Fruit fly (Drosophila melanogaster) whole organism, embryonic: Measurements from ENCODE around the gene Rrp1.

Experiments used
- Ada2b ChIP-seq: fragments of 200-800 bp; sonication (Bioruptor generic); IDR thresholded peaks from 2 replicates; pipeline ENCODE4 v1.3.6; 2022; ENCODE audit warnings: missing biosample characterization, missing genetic modification characterization
- Atf3 ChIP-seq: fragments of 200-800 bp; sonication (Bioruptor generic); optimal IDR thresholded peaks from 3 replicates; lab custom pipeline; 2016; ENCODE audit warnings: missing biosample characterization, missing genetic modification characterization
- Atf6 ChIP-seq: fragments of 200-800 bp; sonication (Bioruptor generic); IDR thresholded peaks from 2 replicates; pipeline ENCODE4 v1.3.6; 2022; ENCODE audit warnings: missing biosample characterization, missing genetic modification characterization
- CG10274 ChIP-seq: fragments of 200-800 bp; sonication (Bioruptor generic); optimal IDR thresholded peaks from 3 replicates; lab custom pipeline; 2017; ENCODE audit warnings: missing biosample characterization, mild to moderate bottlenecking, missing genetic modification characterization
- CG10321 ChIP-seq: fragments of 200-800 bp; sonication (Bioruptor generic); IDR thresholded peaks from 2 replicates; pipeline ENCODE4 v1.3.6; 2022; ENCODE audit warnings: missing biosample characterization, missing genetic modification characterization
- CG10654 ChIP-seq: fragments of 200-800 bp; sonication (Bioruptor generic); optimal IDR thresholded peaks from 2 replicates; lab custom pipeline; 2016; ENCODE audit warnings: missing biosample characterization, missing genetic modification characterization
- CG12744 ChIP-seq: fragments of 200-800 bp; sonication (Bioruptor generic); optimal IDR thresholded peaks from 2 replicates; lab custom pipeline; 2016; ENCODE audit warnings: missing biosample characterization, missing genetic modification characterization
- CG14710 ChIP-seq: fragments of 200-800 bp; sonication (Bioruptor generic); optimal IDR thresholded peaks from 3 replicates; lab custom pipeline; 2019; ENCODE audit warnings: missing biosample characterization, mild to moderate bottlenecking, missing genetic modification characterization, moderate library complexity
- CG15479 ChIP-seq: fragments of 200-800 bp; sonication (Bioruptor generic); optimal IDR thresholded peaks from 3 replicates; lab custom pipeline; 2019; ENCODE audit warnings: missing biosample characterization, mild to moderate bottlenecking, missing genetic modification characterization, moderate library complexity
- CG1832 ChIP-seq: fragments of 200-800 bp; sonication (Bioruptor generic); optimal IDR thresholded peaks from 2 replicates; lab custom pipeline; 2017; ENCODE audit warnings: missing biosample characterization, mild to moderate bottlenecking, missing genetic modification characterization, inconsistent platforms
- CG18619 ChIP-seq: fragments of 200-800 bp; sonication (Bioruptor generic); optimal IDR thresholded peaks from 3 replicates; lab custom pipeline; 2017; ENCODE audit warnings: missing biosample characterization, mild to moderate bottlenecking, missing genetic modification characterization
- CG3065 ChIP-seq: fragments of 200-800 bp; sonication (Bioruptor generic); optimal IDR thresholded peaks from 2 replicates; lab custom pipeline; 2016; ENCODE audit warnings: missing biosample characterization, missing genetic modification characterization
- CG31224 ChIP-seq: fragments of 200-800 bp; sonication (Bioruptor generic); IDR thresholded peaks from 2 replicates; pipeline ENCODE4 v1.3.6; 2022; ENCODE audit warnings: missing biosample characterization, missing genetic modification characterization
- CG33557 ChIP-seq: fragments of 200-800 bp; sonication (Bioruptor generic); optimal IDR thresholded peaks from 2 replicates; lab custom pipeline; 2019; ENCODE audit warnings: missing biosample characterization, mild to moderate bottlenecking, missing genetic modification characterization, moderate library complexity
- CG43689 ChIP-seq: fragments of 200-800 bp; sonication (Bioruptor generic); IDR thresholded peaks from 2 replicates; pipeline ENCODE4 v1.3.6; 2022; ENCODE audit warnings: missing biosample characterization, missing genetic modification characterization
- CG6689 ChIP-seq: fragments of 200-800 bp; sonication (Bioruptor generic); IDR thresholded peaks from 2 replicates; pipeline ENCODE4 v1.3.6; 2022; ENCODE audit warnings: missing biosample characterization, missing genetic modification characterization
- CG7357 ChIP-seq: fragments of 200-800 bp; sonication (Bioruptor generic); IDR thresholded peaks from 3 replicates; pipeline ENCODE4 v1.3.6; 2022; ENCODE audit warnings: missing biosample characterization, missing genetic modification characterization
- CG8290 ChIP-seq, 3 experiments: fragments of 200-800 bp; sonication (Bioruptor generic); optimal IDR thresholded peaks; 2 replicates each; lab custom pipeline; 2016 to 2019; ENCODE audit warnings: missing biosample characterization in 3 of 3, missing genetic modification characterization in 3 of 3, mild to moderate bottlenecking in 2 of 3, moderate library complexity in 1 of 3
- H2.0 ChIP-seq: fragments of 200-800 bp; sonication (Bioruptor generic); IDR thresholded peaks from 2 replicates; pipeline ENCODE4 v1.3.6; 2022; ENCODE audit warnings: missing biosample characterization, missing genetic modification characterization
- HmgZ ChIP-seq: fragments of 200-800 bp; sonication (Bioruptor generic); optimal IDR thresholded peaks from 2 replicates; lab custom pipeline; 2018; ENCODE audit warnings: missing biosample characterization, mild to moderate bottlenecking, missing genetic modification characterization
- MBD-R2 ChIP-seq: fragments of 200-800 bp; sonication (Bioruptor generic); IDR thresholded peaks from 2 replicates; pipeline ENCODE4 v1.3.6; 2022; ENCODE audit warnings: missing biosample characterization, missing genetic modification characterization
- NfI ChIP-seq: fragments of 200-800 bp; sonication (Bioruptor generic); optimal IDR thresholded peaks from 3 replicates; lab custom pipeline; 2018; ENCODE audit warnings: missing biosample characterization, mild to moderate bottlenecking, missing genetic modification characterization, moderate library complexity
- Six4 ChIP-seq: fragments of 200-800 bp; sonication (Bioruptor generic); optimal IDR thresholded peaks from 2 replicates; lab custom pipeline; 2016; ENCODE audit warnings: missing biosample characterization, missing genetic modification characterization
- Ssrp ChIP-seq: fragments of 200-800 bp; sonication (Bioruptor generic); optimal IDR thresholded peaks from 2 replicates; lab custom pipeline; 2018; ENCODE audit warnings: missing biosample characterization, mild to moderate bottlenecking, missing genetic modification characterization, moderate library complexity
- TFAM ChIP-seq: fragments of 200-800 bp; sonication (Bioruptor generic); optimal IDR thresholded peaks from 2 replicates; lab custom pipeline; 2017; ENCODE audit warnings: missing biosample characterization, missing genetic modification characterization, inconsistent platforms
- Vsx1 ChIP-seq: fragments of 200-800 bp; sonication (Bioruptor generic); optimal IDR thresholded peaks from 2 replicates; lab custom pipeline; 2017; ENCODE audit warnings: missing biosample characterization, mild to moderate bottlenecking, missing genetic modification characterization, missing genetic modification reagents
- ash1 ChIP-seq: fragments of 200-800 bp; sonication (Bioruptor generic); optimal IDR thresholded peaks from 2 replicates; lab custom pipeline; 2018; ENCODE audit warnings: missing biosample characterization, mild to moderate bottlenecking, missing genetic modification characterization
- btn ChIP-seq: fragments of 200-800 bp; sonication (Bioruptor generic); optimal IDR thresholded peaks from 2 replicates; lab custom pipeline; 2016; ENCODE audit warnings: missing biosample characterization, missing genetic modification characterization
- crc ChIP-seq: fragments of 200-800 bp; sonication (Bioruptor generic); optimal IDR thresholded peaks from 2 replicates; lab custom pipeline; 2016; ENCODE audit warnings: missing biosample characterization, missing genetic modification characterization
- croc ChIP-seq: fragments of 200-800 bp; sonication (Bioruptor generic); conservative IDR thresholded peaks from 3 replicates; pipeline ENCODE4 v1.3.6; 2022; ENCODE audit warnings: missing biosample characterization, missing genetic modification characterization
- en ChIP-seq: fragments of 200-800 bp; sonication (Bioruptor generic); optimal IDR thresholded peaks from 2 replicates; lab custom pipeline; 2016; ENCODE audit warnings: missing biosample characterization, missing genetic modification characterization
- eve ChIP-seq, 2 experiments: fragments of >200 bp; optimal IDR thresholded peaks; 2 replicates each; lab custom pipeline; 2017; ENCODE audit warnings: missing biosample characterization in 2 of 2, missing genetic modification characterization in 2 of 2
- eyg ChIP-seq: fragments of 200-800 bp; sonication (Bioruptor generic); optimal IDR thresholded peaks from 3 replicates; lab custom pipeline; 2016; ENCODE audit warnings: missing biosample characterization, missing genetic modification characterization
- gfzf ChIP-seq: fragments of 200-800 bp; sonication (Bioruptor generic); optimal IDR thresholded peaks from 2 replicates; lab custom pipeline; 2016; ENCODE audit warnings: missing biosample characterization, mild to moderate bottlenecking, missing genetic modification characterization, moderate library complexity
- insv ChIP-seq, 2 experiments: fragments of 200-800 bp; sonication (Bioruptor generic); optimal IDR thresholded peaks; 3 replicates each; lab custom pipeline; 2016 to 2018; ENCODE audit warnings: missing biosample characterization in 2 of 2, missing genetic modification characterization in 2 of 2
- nerfin-2 ChIP-seq: fragments of 200-800 bp; sonication (Bioruptor generic); IDR thresholded peaks from 2 replicates; pipeline ENCODE4 v1.3.6; 2022; ENCODE audit warnings: missing biosample characterization, missing genetic modification characterization; ENCODE audit not compliant: partially characterized antibody
- p53 ChIP-seq: fragments of 200-800 bp; sonication (Bioruptor generic); optimal IDR thresholded peaks from 2 replicates; lab custom pipeline; 2016; ENCODE audit warnings: missing biosample characterization, missing genetic modification characterization
- ranshi ChIP-seq: fragments of 200-800 bp; sonication (Bioruptor generic); IDR thresholded peaks from 2 replicates; pipeline ENCODE4 v1.3.6; 2022; ENCODE audit warnings: missing biosample characterization, missing genetic modification characterization
- salm ChIP-seq: fragments of 200-800 bp; sonication (Bioruptor generic); optimal IDR thresholded peaks from 2 replicates; lab custom pipeline; 2018; ENCODE audit warnings: missing biosample characterization, mild to moderate bottlenecking, missing genetic modification characterization
- sd ChIP-seq: fragments of 200-800 bp; sonication (Bioruptor generic); optimal IDR thresholded peaks from 3 replicates; lab custom pipeline; 2018; ENCODE audit warnings: missing biosample characterization, mild to moderate bottlenecking, missing genetic modification characterization, moderate library complexity
- sens ChIP-seq: fragments of 200-800 bp; sonication (Bioruptor generic); peaks from one replicate; lab custom pipeline; 2016; ENCODE audit warnings: missing biosample characterization, missing genetic modification characterization
- slp2 ChIP-seq: fragments of 200-800 bp; sonication (Bioruptor generic); optimal IDR thresholded peaks from 2 replicates; lab custom pipeline; 2016; ENCODE audit warnings: missing biosample characterization, missing genetic modification characterization
- trh ChIP-seq: fragments of 200-800 bp; sonication (Bioruptor generic); optimal IDR thresholded peaks from 2 replicates; lab custom pipeline; 2016; ENCODE audit warnings: missing biosample characterization, missing genetic modification characterization
- vfl ChIP-seq: fragments of 200-800 bp; sonication (Bioruptor generic); optimal IDR thresholded peaks from 2 replicates; lab custom pipeline; 2016; ENCODE audit warnings: missing biosample characterization, missing genetic modification characterization

The Rrp1 gene

DNA sequence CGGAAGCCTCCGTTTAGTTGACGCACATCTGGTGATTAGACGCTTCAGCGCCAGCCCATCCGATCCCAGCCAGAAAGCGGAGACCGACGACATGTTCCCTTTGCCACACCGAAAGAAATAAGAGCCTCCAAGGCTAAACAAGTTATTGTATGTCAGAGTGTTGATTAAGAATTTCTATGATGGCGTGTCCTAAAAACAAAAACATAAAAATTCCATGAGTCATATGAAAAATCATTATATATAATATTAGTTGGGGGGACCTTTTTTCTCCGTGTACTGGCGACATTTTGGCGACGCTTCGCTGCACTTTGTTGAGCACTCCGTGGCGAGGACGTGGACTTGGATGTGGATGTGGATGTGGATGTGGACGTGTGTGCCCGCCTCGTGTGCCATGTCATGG is 40.5 kb upstream of the Rrp1 start (continued):
- TF ChIP-seq CG8290 (GFP tag; optimal IDR thresholded peaks at IDR 0.05; lab: Kevin White, UChicago) (no peak), CG8290 (tag; optimal IDR thresholded peaks at IDR 0.05; lab: Kevin White, UChicago) (no peak), btn (GFP tag; lab: Kevin White, UChicago) (no peak), sens (GFP tag; lab: Kevin White, UChicago) (peak; percentile 78), ash1 (GFP tag; lab: Kevin White, UChicago) (no peak), vfl (GFP tag; lab: Kevin White, UChicago) (no peak), croc (no peak), CG14710 (peak; percentile 34), eve (GFP tag; optimal IDR thresholded peaks at IDR 0.05; lab: Kevin White, UChicago) (no peak), Atf3 (GFP tag; lab: Kevin White, UChicago) (no peak), CG43689 (GFP tag; lab: Robert Waterston, UW) (no peak), Ada2b (0 out of 2 replicates have a peak, but pooled peaks have one; percentile 9), trh (GFP tag; lab: Kevin White, UChicago) (no peak), H2.0 (no peak; the same call in 1 of the 2 replicates), CG18619 (GFP tag; lab: Kevin White, UChicago) (no peak), CG15479 (GFP tag; lab: Kevin White, UChicago) (no peak), MBD-R2 (no peak), Vsx1 (GFP tag; lab: Kevin White, UChicago) (no peak), Six4 (GFP tag; lab: Kevin White, UChicago) (no peak), HmgZ (no peak), TFAM (GFP tag; lab: Kevin White, UChicago) (no peak), en (GFP tag; lab: Kevin White, UChicago) (no peak), CG1832 (no peak), CG6689 (GFP tag; lab: Robert Waterston, UW) (no peak), slp2 (no peak), p53 (GFP tag; lab: Kevin White, UChicago) (no peak), Ssrp (peak; percentile 35), CG3065 (GFP tag; lab: Kevin White, UChicago) (no peak), CG33557 (no peak), ranshi (GFP tag; lab: Robert Waterston, UW) (peak; percentile 35; the same call in 1 of the 2 replicates), NfI (GFP tag; lab: Kevin White, UChicago) (no peak), Atf6 (GFP tag; lab: Robert Waterston, UW) (no peak), crc (no peak), gfzf (GFP tag; lab: Kevin White, UChicago) (no peak), CG10274 (no peak), eyg (GFP tag; lab: Kevin White, UChicago) (no peak), CG31224 (GFP tag; lab: Robert Waterston, UW) (no peak), salm (tag; lab: Kevin White, UChicago) (no peak), CG7357 (GFP tag; lab: Robert Waterston, UW) (no peak), CG12744 (no peak), insv (GFP tag; optimal IDR thresholded peaks at IDR 0.05; lab: Kevin White, UChicago) (no peak), CG10654 (GFP tag; lab: Kevin White, UChicago) (no peak), nerfin-2 (no peak), CG10321 (no peak), sd (no peak)
